Fruit fly (Drosophila melanogaster) whole organism, embryonic: ENCODE results near the gene CG13272.

Source experiments
- Abd-B ChIP-seq: fragments of 200-800 bp; sonication (Bioruptor generic); optimal IDR thresholded peaks from 2 replicates; lab custom pipeline; 2018; ENCODE audit warnings: missing biosample characterization, mild to moderate bottlenecking, missing genetic modification characterization, moderate library complexity
- Adf1 ChIP-seq: fragments of 200-800 bp; sonication (Bioruptor generic); IDR thresholded peaks from 2 replicates; pipeline ENCODE4 v1.3.6; 2022; ENCODE audit warnings: missing biosample characterization, missing genetic modification characterization
- CG10274 ChIP-seq: fragments of 200-800 bp; sonication (Bioruptor generic); optimal IDR thresholded peaks from 3 replicates; lab custom pipeline; 2017; ENCODE audit warnings: missing biosample characterization, mild to moderate bottlenecking, missing genetic modification characterization
- CG10366 ChIP-seq: fragments of 200-800 bp; sonication (Bioruptor generic); IDR thresholded peaks from 2 replicates; pipeline ENCODE4 v1.3.6; 2022; ENCODE audit warnings: missing biosample characterization, missing genetic modification characterization
- CG11093 ChIP-seq: fragments of 200-800 bp; sonication (Bioruptor generic); IDR thresholded peaks from 3 replicates; pipeline ENCODE4 v1.3.6; 2022; ENCODE audit warnings: missing biosample characterization, missing genetic modification characterization
- CG11456 ChIP-seq: fragments of 200-800 bp; sonication (Bioruptor generic); IDR thresholded peaks from 3 replicates; pipeline ENCODE4 v1.3.6; 2022; ENCODE audit warnings: missing biosample characterization, missing genetic modification characterization
- CG13894 ChIP-seq: fragments of 200-800 bp; sonication (Bioruptor generic); optimal IDR thresholded peaks from 3 replicates; lab custom pipeline; 2018; ENCODE audit warnings: missing biosample characterization, mild to moderate bottlenecking, missing genetic modification characterization, moderate library complexity
- CG15601 ChIP-seq: fragments of 200-800 bp; sonication (Bioruptor generic); optimal IDR thresholded peaks from 3 replicates; lab custom pipeline; 2019; ENCODE audit warnings: missing biosample characterization, mild to moderate bottlenecking, missing genetic modification characterization, moderate library complexity
- CG17568 ChIP-seq: fragments of 200-800 bp; sonication (Bioruptor generic); optimal IDR thresholded peaks from 2 replicates; lab custom pipeline; 2018; ENCODE audit warnings: missing biosample characterization, mild to moderate bottlenecking, missing genetic modification characterization, moderate library complexity
- CG18011 ChIP-seq: fragments of 200-800 bp; sonication (Bioruptor generic); optimal IDR thresholded peaks from 2 replicates; lab custom pipeline; 2017; ENCODE audit warnings: missing biosample characterization, missing genetic modification characterization, mild to moderate bottlenecking, moderate library complexity, missing genotype
- CG2129 ChIP-seq: fragments of 200-800 bp; sonication (Bioruptor generic); IDR thresholded peaks from 2 replicates; pipeline ENCODE4 v1.3.6; 2022; ENCODE audit warnings: missing biosample characterization, missing genetic modification characterization; ENCODE audit not compliant: partially characterized antibody
- CG2678 ChIP-seq: fragments of 200-800 bp; sonication (Bioruptor generic); optimal IDR thresholded peaks from 3 replicates; lab custom pipeline; 2019; ENCODE audit warnings: missing biosample characterization, mild to moderate bottlenecking, missing genetic modification characterization, moderate library complexity
- CG6683 ChIP-seq: fragments of 200-800 bp; sonication (Bioruptor generic); optimal IDR thresholded peaks from 2 replicates; lab custom pipeline; 2017; ENCODE audit warnings: missing biosample characterization, mild to moderate bottlenecking, missing genetic modification characterization, missing genetic modification reagents
- CG6689 ChIP-seq: fragments of 200-800 bp; sonication (Bioruptor generic); IDR thresholded peaks from 2 replicates; pipeline ENCODE4 v1.3.6; 2022; ENCODE audit warnings: missing biosample characterization, missing genetic modification characterization
- CG6854 ChIP-seq: fragments of 200-800 bp; sonication (Bioruptor generic); optimal IDR thresholded peaks from 3 replicates; lab custom pipeline; 2017; ENCODE audit warnings: missing biosample characterization, mild to moderate bottlenecking, missing genetic modification characterization
- CG7357 ChIP-seq: fragments of 200-800 bp; sonication (Bioruptor generic); IDR thresholded peaks from 3 replicates; pipeline ENCODE4 v1.3.6; 2022; ENCODE audit warnings: missing biosample characterization, missing genetic modification characterization
- CG7928 ChIP-seq: fragments of 200-800 bp; sonication (Bioruptor generic); optimal IDR thresholded peaks from 2 replicates; lab custom pipeline; 2017; ENCODE audit warnings: missing biosample characterization, mild to moderate bottlenecking, missing genetic modification characterization
- CG8944 ChIP-seq: fragments of 200-800 bp; sonication (Bioruptor generic); optimal IDR thresholded peaks from 3 replicates; lab custom pipeline; 2016; ENCODE audit warnings: missing biosample characterization, missing genetic modification characterization
- CG9215 ChIP-seq: fragments of 200-800 bp; sonication (Bioruptor generic); IDR thresholded peaks from 2 replicates; pipeline ENCODE4 v1.3.6; 2022; ENCODE audit warnings: missing biosample characterization, missing genetic modification characterization
- CG9609 ChIP-seq: fragments of 200-800 bp; sonication (Bioruptor generic); optimal IDR thresholded peaks from 3 replicates; lab custom pipeline; 2016; ENCODE audit warnings: missing biosample characterization, missing genetic modification characterization
- Dbx ChIP-seq: fragments of 200-800 bp; sonication (Bioruptor generic); IDR thresholded peaks from 3 replicates; pipeline ENCODE4 v1.3.6; 2022; ENCODE audit warnings: missing biosample characterization, missing genetic modification characterization
- Dip2 ChIP-seq: fragments of 200-800 bp; sonication (Bioruptor generic); IDR thresholded peaks from 2 replicates; pipeline ENCODE4 v1.3.6; 2022; ENCODE audit warnings: missing biosample characterization, missing genetic modification characterization
- Doc3 ChIP-seq: fragments of 200-800 bp; sonication (Bioruptor generic); IDR thresholded peaks from 3 replicates; pipeline ENCODE4 v1.3.6; 2022; ENCODE audit warnings: missing biosample characterization, missing genetic modification characterization; ENCODE audit not compliant: partially characterized antibody
- Ets65A ChIP-seq: fragments of 200-800 bp; sonication (Bioruptor generic); peaks from one replicate; lab custom pipeline; 2016; ENCODE audit warnings: missing biosample characterization, missing genetic modification characterization
- Fer2 ChIP-seq: fragments of 200-800 bp; sonication (Bioruptor generic); optimal IDR thresholded peaks from 2 replicates; lab custom pipeline; 2018; ENCODE audit warnings: missing biosample characterization, mild to moderate bottlenecking, missing genetic modification characterization, moderate library complexity
- Gsc ChIP-seq: fragments of 200-800 bp; sonication (Bioruptor generic); IDR thresholded peaks from 2 replicates; pipeline ENCODE4 v1.3.6; 2022; ENCODE audit warnings: missing biosample characterization, missing genetic modification characterization
- Hey ChIP-seq: fragments of 200-800 bp; sonication (Bioruptor generic); optimal IDR thresholded peaks from 3 replicates; lab custom pipeline; 2018; ENCODE audit warnings: missing biosample characterization, mild to moderate bottlenecking, missing genetic modification characterization
- HmgZ ChIP-seq: fragments of 200-800 bp; sonication (Bioruptor generic); optimal IDR thresholded peaks from 2 replicates; lab custom pipeline; 2018; ENCODE audit warnings: missing biosample characterization, mild to moderate bottlenecking, missing genetic modification characterization
- Hr3 ChIP-seq: fragments of 200-800 bp; sonication (Bioruptor generic); optimal IDR thresholded peaks from 3 replicates; lab custom pipeline; 2016; ENCODE audit warnings: missing biosample characterization, missing genetic modification characterization
- Hr39 ChIP-seq: fragments of >200 bp; optimal IDR thresholded peaks from 2 replicates; lab custom pipeline; 2017
- Meics ChIP-seq: fragments of 200-800 bp; sonication (Bioruptor generic); optimal IDR thresholded peaks from 2 replicates; lab custom pipeline; 2017; ENCODE audit warnings: missing biosample characterization, mild to moderate bottlenecking, missing genetic modification characterization
- NK7.1 ChIP-seq: fragments of 200-800 bp; sonication (Bioruptor generic); optimal IDR thresholded peaks from 3 replicates; lab custom pipeline; 2016; ENCODE audit warnings: missing biosample characterization, missing genetic modification characterization
- Spps ChIP-seq: fragments of 200-800 bp; sonication (Bioruptor generic); optimal IDR thresholded peaks from 2 replicates; lab custom pipeline; 2018; ENCODE audit warnings: missing biosample characterization, mild to moderate bottlenecking, missing genetic modification characterization
- ash1 ChIP-seq: fragments of 200-800 bp; sonication (Bioruptor generic); optimal IDR thresholded peaks from 2 replicates; lab custom pipeline; 2018; ENCODE audit warnings: missing biosample characterization, mild to moderate bottlenecking, missing genetic modification characterization
- bowl ChIP-seq: fragments of 200-800 bp; sonication (Bioruptor generic); IDR thresholded peaks from 2 replicates; pipeline ENCODE4 v1.3.6; 2022; ENCODE audit warnings: missing biosample characterization, missing genetic modification characterization
- br ChIP-seq: fragments of >200 bp; optimal IDR thresholded peaks from 2 replicates; lab custom pipeline; 2017
- cg ChIP-seq: fragments of 200-800 bp; sonication (Bioruptor generic); optimal IDR thresholded peaks from 3 replicates; lab custom pipeline; 2019; ENCODE audit warnings: missing biosample characterization, mild to moderate bottlenecking, missing genetic modification characterization, moderate library complexity
- crol ChIP-seq: fragments of 200-800 bp; sonication (Bioruptor generic); IDR thresholded peaks from 2 replicates; pipeline ENCODE4 v1.3.6; 2022; ENCODE audit warnings: missing biosample characterization, missing genetic modification characterization
- dan ChIP-seq: fragments of 200-800 bp; sonication (Bioruptor generic); IDR thresholded peaks from 2 replicates; pipeline ENCODE4 v1.3.6; 2022; ENCODE audit warnings: missing biosample characterization, missing genetic modification characterization
- grn ChIP-seq: fragments of 200-800 bp; sonication (Bioruptor generic); optimal IDR thresholded peaks from 3 replicates; lab custom pipeline; 2017; ENCODE audit warnings: missing biosample characterization, missing genetic modification characterization
- nom ChIP-seq: fragments of 200-800 bp; sonication (Bioruptor generic); optimal IDR thresholded peaks from 2 replicates; lab custom pipeline; 2017; ENCODE audit warnings: missing biosample characterization, missing genetic modification characterization, mild to moderate bottlenecking, moderate library complexity, missing genetic modification reagents
- oc ChIP-seq: fragments of 200-800 bp; sonication (Bioruptor generic); optimal IDR thresholded peaks from 2 replicates; lab custom pipeline; 2018; ENCODE audit warnings: missing biosample characterization, mild to moderate bottlenecking, missing genetic modification characterization, moderate library complexity
- pfk ChIP-seq: fragments of 200-800 bp; sonication (Bioruptor generic); optimal IDR thresholded peaks from 2 replicates; lab custom pipeline; 2018; ENCODE audit warnings: missing biosample characterization, mild to moderate bottlenecking, missing genetic modification characterization, moderate library complexity
- sens-2 ChIP-seq: fragments of 200-800 bp; sonication (Bioruptor generic); IDR thresholded peaks from 2 replicates; pipeline ENCODE4 v1.3.6; 2022; ENCODE audit warnings: missing biosample characterization, missing genetic modification characterization
- shn ChIP-seq: fragments of 200-800 bp; sonication (Bioruptor generic); optimal IDR thresholded peaks from 3 replicates; lab custom pipeline; 2016; ENCODE audit warnings: missing biosample characterization, missing genetic modification characterization
- slbo ChIP-seq: fragments of 200-800 bp; sonication (Bioruptor generic); IDR thresholded peaks from 2 replicates; pipeline ENCODE4 v1.3.6; 2022; ENCODE audit warnings: missing biosample characterization, missing genetic modification characterization
- so ChIP-seq: fragments of 200-800 bp; sonication (Bioruptor generic); IDR thresholded peaks from 3 replicates; pipeline ENCODE4 v1.3.6; 2022; ENCODE audit warnings: missing biosample characterization, missing genetic modification characterization
- sqz ChIP-seq: fragments of 200-800 bp; sonication (Bioruptor generic); optimal IDR thresholded peaks from 3 replicates; lab custom pipeline; 2018; ENCODE audit warnings: missing biosample characterization, mild to moderate bottlenecking, missing genetic modification characterization
- trh ChIP-seq: fragments of 200-800 bp; sonication (Bioruptor generic); optimal IDR thresholded peaks from 2 replicates; lab custom pipeline; 2016; ENCODE audit warnings: missing biosample characterization, missing genetic modification characterization
- zen ChIP-seq: fragments of 200-800 bp; sonication (Bioruptor generic); optimal IDR thresholded peaks from 3 replicates; lab custom pipeline; 2018; ENCODE audit warnings: missing biosample characterization, mild to moderate bottlenecking, missing genetic modification characterization, moderate library complexity
- zf30C ChIP-seq: fragments of 200-800 bp; sonication (Bioruptor generic); optimal IDR thresholded peaks from 3 replicates; lab custom pipeline; 2018; ENCODE audit warnings: missing biosample characterization, mild to moderate bottlenecking, missing genetic modification characterization

The CG13272 gene

DNA sequence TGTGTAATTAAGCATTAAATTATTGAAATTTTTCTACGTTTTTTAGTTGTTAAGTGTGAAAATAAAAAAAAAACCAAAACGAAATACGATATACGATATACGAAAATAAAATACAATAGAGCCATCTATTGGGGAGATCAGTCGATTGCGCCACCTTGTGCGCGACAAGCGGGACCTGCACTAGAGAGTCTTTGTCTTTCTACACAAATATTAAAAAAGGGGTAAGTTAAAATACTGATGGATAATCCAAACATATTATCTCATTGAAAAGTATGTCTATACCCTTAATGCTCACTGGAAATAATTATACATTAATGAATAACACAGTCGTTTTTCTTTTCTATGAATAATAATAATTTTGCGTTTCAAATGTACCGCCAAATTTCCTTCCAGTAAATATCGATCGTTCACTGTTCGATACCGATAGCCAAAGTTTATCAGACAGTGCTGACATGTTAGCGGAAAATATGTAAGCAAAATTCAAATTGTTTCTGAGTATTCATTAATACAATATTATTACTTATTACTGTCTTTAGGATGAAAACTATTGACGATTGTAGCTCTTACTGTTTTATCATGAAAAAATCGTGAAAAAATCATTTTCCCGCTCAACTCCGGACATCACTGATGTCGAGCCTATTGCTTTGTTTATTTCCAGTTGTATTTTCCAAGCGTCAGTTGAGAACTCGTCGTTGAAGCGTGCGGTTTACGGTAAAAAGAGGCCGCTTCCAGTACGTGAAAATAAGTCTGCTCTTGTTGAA lies 11.5 kb downstream of the CG13272 start, which contains the start of gene mdy (continued):
- no peak for TF ChIP-seq Fer2 (tag; lab: Kevin White, UChicago)
- no peak for TF ChIP-seq br
- TF ChIP-seq Gsc (GFP tag; lab: Robert Waterston, UW): no peak
- peak; percentile 67 for TF ChIP-seq slbo (GFP tag; lab: Robert Waterston, UW)
- TF ChIP-seq CG18011: peak; percentile 52
- TF ChIP-seq crol: no peak
- no peak for TF ChIP-seq pfk
- no peak for TF ChIP-seq dan
- no peak for TF ChIP-seq CG7357 (GFP tag; lab: Robert Waterston, UW)
- TF ChIP-seq Dbx (GFP tag; lab: Robert Waterston, UW): peak; percentile 49; the same call in 1 of the 3 replicates
- TF ChIP-seq Doc3 (GFP tag; lab: Robert Waterston, UW): no peak
- peak; percentile 7 for TF ChIP-seq Abd-B (GFP tag; lab: Kevin White, UChicago)
- no peak for TF ChIP-seq CG17568 (GFP tag; lab: Kevin White, UChicago)
- TF ChIP-seq oc: no peak
- TF ChIP-seq Ets65A (GFP tag; lab: Kevin White, UChicago): peak; percentile 73
- TF ChIP-seq CG7928: no peak
- TF ChIP-seq shn (GFP tag; lab: Kevin White, UChicago): peak; percentile 17
- peak; percentile 55 for TF ChIP-seq HmgZ
- TF ChIP-seq Spps (tag; lab: Kevin White, UChicago): no peak
- TF ChIP-seq zf30C (GFP tag; lab: Kevin White, UChicago): peak; percentile 47
- peak; percentile 58 for TF ChIP-seq zen (tag; lab: Kevin White, UChicago)
- no peak for TF ChIP-seq ash1
- TF ChIP-seq Hey (tag; lab: Kevin White, UChicago): no peak
- peak; percentile 47 for TF ChIP-seq CG8944
- TF ChIP-seq Adf1: no peak; the same call in 1 of the 2 replicates
- no peak for TF ChIP-seq CG6854 (GFP tag; lab: Kevin White, UChicago)
- TF ChIP-seq Hr39: no peak
- TF ChIP-seq so: no peak
- TF ChIP-seq CG15601 (tag; lab: Kevin White, UChicago): peak; percentile 44
- TF ChIP-seq CG6689 (GFP tag; lab: Robert Waterston, UW): peak; percentile 60; the same call in 1 of the 2 replicates
- TF ChIP-seq bowl (GFP tag; lab: Robert Waterston, UW): no peak
- no peak for TF ChIP-seq grn
- no peak for TF ChIP-seq Dip2 (GFP tag; lab: Robert Waterston, UW)
- no peak for TF ChIP-seq CG6683 (GFP tag; lab: Kevin White, UChicago)
- TF ChIP-seq CG10366 (GFP tag; lab: Robert Waterston, UW): peak; percentile 49
- TF ChIP-seq sens-2 (GFP tag; lab: Robert Waterston, UW): no peak
- 0 out of 3 replicates have a peak, but pooled peaks have one; percentile 25 for TF ChIP-seq CG11093 (GFP tag; lab: Robert Waterston, UW)
- no peak for TF ChIP-seq trh (GFP tag; lab: Kevin White, UChicago)
- TF ChIP-seq sqz (GFP tag; lab: Kevin White, UChicago): no peak
- TF ChIP-seq Meics (GFP tag; lab: Kevin White, UChicago): peak; percentile 26
- no peak for TF ChIP-seq cg (GFP tag; lab: Kevin White, UChicago)
- no peak for TF ChIP-seq NK7.1 (GFP tag; lab: Kevin White, UChicago)
- no peak for TF ChIP-seq CG10274
- peak; percentile 86 for TF ChIP-seq CG11456 (GFP tag; lab: Robert Waterston, UW)
- no peak for TF ChIP-seq CG2678
- no peak for TF ChIP-seq CG2129 (GFP tag; lab: Robert Waterston, UW)
- no peak for TF ChIP-seq CG9215 (GFP tag; lab: Robert Waterston, UW)
- peak; percentile 42 for TF ChIP-seq Hr3 (GFP tag; lab: Kevin White, UChicago)
- TF ChIP-seq CG9609 (GFP tag; lab: Kevin White, UChicago): no peak
- no peak for TF ChIP-seq CG13894
- TF ChIP-seq nom (GFP tag; lab: Kevin White, UChicago): no peak
